Worm (Caenorhabditis elegans) whole organism, L1 larva: ENCODE measurements around the gene mtg-1.

Experiments
- C04F5.9 ChIP-seq: sonication (generic microtip); optimal IDR thresholded peaks from 2 replicates; lab custom pipeline; 2016; ENCODE audit warnings: missing genetic modification characterization, missing compliant biosample characterization
- C16A3.4 ChIP-seq: fragments of 150-350 bp; optimal IDR thresholded peaks from 2 replicates; lab custom pipeline; 2014; ENCODE audit warnings: missing biosample characterization, missing genetic modification characterization
- F16B12.6 ChIP-seq: fragments of 150-350 bp; optimal IDR thresholded peaks from 2 replicates; lab custom pipeline; 2014; ENCODE audit warnings: missing biosample characterization, missing genetic modification characterization
- aly-2 ChIP-seq: fragments of 150-350 bp; optimal IDR thresholded peaks from 2 replicates; lab custom pipeline; 2014; ENCODE audit warnings: missing biosample characterization, missing genetic modification characterization
- ama-1 ChIP-seq: fragments of 150-350 bp; optimal IDR thresholded peaks from 2 replicates; lab custom pipeline; 2014
- blmp-1 ChIP-seq: fragments of 150-350 bp; optimal IDR thresholded peaks from 2 replicates; lab custom pipeline; 2014; ENCODE audit warnings: missing biosample characterization, missing genetic modification characterization
- ceh-63 ChIP-seq: fragments of 200-800 bp; sonication (Bioruptor generic); optimal IDR thresholded peaks from 2 replicates; lab custom pipeline; 2018; ENCODE audit warnings: mild to moderate bottlenecking, missing genetic modification characterization, missing compliant biosample characterization
- ceh-82 ChIP-seq, 3 experiments: fragments of 150-350 bp in 1 of 3; sonication (generic microtip) in 2 of 3; optimal IDR thresholded peaks; 2 replicates each; lab custom pipeline; 2014 to 2017; ENCODE audit warnings: missing biosample characterization in 3 of 3, missing genetic modification characterization in 3 of 3
- dpl-1 ChIP-seq, 3 experiments: fragments of 150-350 bp in 2 of 3; sonication (generic microtip) in 1 of 3; optimal IDR thresholded peaks; 2 replicates each; lab custom pipeline; 2014 to 2017; ENCODE audit warnings: missing biosample characterization in 3 of 3, missing genetic modification characterization in 3 of 3, missing genetic modification reagents in 3 of 3
- efl-1 ChIP-seq, 4 experiments: fragments of 150-350 bp; optimal IDR thresholded peaks in 3 of 4; peaks in 1 of 4; 1 replicate in 1 of 4; 2 replicates in 3 of 4; lab custom pipeline; 2014; ENCODE audit warnings: missing biosample characterization in 2 of 4, missing genetic modification characterization in 2 of 4, missing genetic modification reagents in 2 of 4
- egl-27 ChIP-seq, 2 experiments: fragments of 150-350 bp in 1 of 2; sonication (generic microtip); optimal IDR thresholded peaks; 3 replicates each; lab custom pipeline; 2017 to 2018; ENCODE audit warnings: missing biosample characterization in 2 of 2, missing genetic modification characterization in 2 of 2, missing genetic modification reagents in 2 of 2
- fkh-10 ChIP-seq: sonication (generic microtip); optimal IDR thresholded peaks from 2 replicates; lab custom pipeline; 2017; ENCODE audit warnings: missing biosample characterization, missing genetic modification reagents, missing genetic modification characterization
- fkh-4 ChIP-seq: sonication (generic microtip); optimal IDR thresholded peaks from 2 replicates; lab custom pipeline; 2016; ENCODE audit warnings: missing compliant biosample characterization, missing genetic modification characterization, borderline replicate concordance
- hlh-17 ChIP-seq: fragments of 200-800 bp; sonication (Bioruptor generic); optimal IDR thresholded peaks from 2 replicates; lab custom pipeline; 2018; ENCODE audit warnings: missing genetic modification characterization, mild to moderate bottlenecking, missing compliant biosample characterization, moderate library complexity, borderline replicate concordance
- hpl-2 ChIP-seq: fragments of 150-350 bp; optimal IDR thresholded peaks from 2 replicates; lab custom pipeline; 2014; ENCODE audit warnings: missing biosample characterization, missing genetic modification reagents, missing genetic modification characterization
- isw-1 ChIP-seq: fragments of 200-800 bp; sonication (Bioruptor generic); IDR thresholded peaks from 2 replicates; pipeline ENCODE4 v1.3.6; 2022; ENCODE audit warnings: missing genetic modification characterization, missing compliant biosample characterization
- jun-1 ChIP-seq: fragments of 150-350 bp; optimal IDR thresholded peaks from 2 replicates; lab custom pipeline; 2014; ENCODE audit warnings: missing biosample characterization, missing genetic modification reagents, missing genetic modification characterization
- lin-13 ChIP-seq: fragments of 150-350 bp; optimal IDR thresholded peaks from 2 replicates; lab custom pipeline; 2014; ENCODE audit warnings: missing biosample characterization, missing genetic modification reagents, missing genetic modification characterization
- lin-14 ChIP-seq: fragments of 200-800 bp; sonication (Bioruptor generic); optimal IDR thresholded peaks from 2 replicates; lab custom pipeline; 2018; ENCODE audit warnings: mild to moderate bottlenecking, missing genetic modification characterization, moderate library complexity, missing compliant biosample characterization
- lin-15B ChIP-seq: fragments of 150-350 bp; sonication (generic microtip); optimal IDR thresholded peaks from 3 replicates; lab custom pipeline; 2014; ENCODE audit warnings: missing biosample characterization, missing genetic modification characterization
- lin-35 ChIP-seq, 2 experiments: fragments of 150-350 bp; optimal IDR thresholded peaks; 2 replicates each; lab custom pipeline; 2014; ENCODE audit warnings: missing biosample characterization in 2 of 2, missing genetic modification characterization in 2 of 2, missing genetic modification reagents in 2 of 2
- lin-39 ChIP-seq: fragments of 150-350 bp; optimal IDR thresholded peaks from 2 replicates; lab custom pipeline; 2014; ENCODE audit warnings: missing biosample characterization, missing genetic modification reagents, missing genetic modification characterization
- lir-3 ChIP-seq: sonication (generic microtip); optimal IDR thresholded peaks from 2 replicates; lab custom pipeline; 2016; ENCODE audit warnings: mild to moderate bottlenecking, missing genetic modification characterization, moderate library complexity, missing compliant biosample characterization; ENCODE audit not compliant: poor library complexity
- lsy-2 ChIP-seq, 2 experiments: fragments of 150-350 bp; optimal IDR thresholded peaks; 2 replicates each; lab custom pipeline; 2014; ENCODE audit warnings: missing biosample characterization in 2 of 2, missing genetic modification characterization in 2 of 2
- mef-2 ChIP-seq: fragments of 150-350 bp; optimal IDR thresholded peaks from 2 replicates; lab custom pipeline; 2014; ENCODE audit warnings: missing biosample characterization, missing genetic modification characterization
- mep-1 ChIP-seq: fragments of 150-350 bp; optimal IDR thresholded peaks from 2 replicates; lab custom pipeline; 2014; ENCODE audit warnings: missing biosample characterization, missing genetic modification characterization
- nhr-19 ChIP-seq: fragments of 200-800 bp; sonication (Bioruptor generic); conservative IDR thresholded peaks from 2 replicates; pipeline ENCODE4 v1.3.6; 2022; ENCODE audit warnings: missing genetic modification characterization, missing compliant biosample characterization
- nhr-20 ChIP-seq: sonication (generic microtip); optimal IDR thresholded peaks from 2 replicates; lab custom pipeline; 2016; ENCODE audit warnings: mild to moderate bottlenecking, missing genetic modification characterization, missing compliant biosample characterization
- nhr-237 ChIP-seq: fragments of 150-350 bp; optimal IDR thresholded peaks from 2 replicates; lab custom pipeline; 2014; ENCODE audit warnings: missing biosample characterization, missing genetic modification characterization
- nhr-28 ChIP-seq: fragments of 150-350 bp; optimal IDR thresholded peaks from 2 replicates; lab custom pipeline; 2014; ENCODE audit warnings: missing biosample characterization, missing genetic modification characterization
- nhr-84 ChIP-seq: sonication (generic microtip); optimal IDR thresholded peaks from 2 replicates; lab custom pipeline; 2017; ENCODE audit warnings: missing biosample characterization, missing genetic modification characterization
- nhr-85 ChIP-seq: sonication (generic microtip); peaks from one replicate; lab custom pipeline; 2016; ENCODE audit warnings: missing genetic modification characterization, inconsistent platforms, missing compliant biosample characterization
- nhr-90 ChIP-seq: sonication (generic microtip); optimal IDR thresholded peaks from 2 replicates; lab custom pipeline; 2016; ENCODE audit warnings: mild to moderate bottlenecking, missing genetic modification characterization, missing compliant biosample characterization; ENCODE audit not compliant: poor library complexity
- pag-3 ChIP-seq: sonication (generic microtip); optimal IDR thresholded peaks from 2 replicates; lab custom pipeline; 2017; ENCODE audit warnings: missing genetic modification characterization, mild to moderate bottlenecking, missing compliant biosample characterization, antibody characterized with exemption, borderline replicate concordance; ENCODE audit not compliant: insufficient read depth
- pax-3 ChIP-seq: fragments of 200-800 bp; sonication (Bioruptor generic); optimal IDR thresholded peaks from 2 replicates; lab custom pipeline; 2018; ENCODE audit warnings: mild to moderate bottlenecking, missing genetic modification characterization, moderate library complexity, missing compliant biosample characterization
- skn-1 ChIP-seq: fragments of 150-350 bp; optimal IDR thresholded peaks from 2 replicates; lab custom pipeline; 2014; ENCODE audit warnings: missing biosample characterization, missing genetic modification characterization
- snu-23 ChIP-seq: sonication (generic microtip); optimal IDR thresholded peaks from 2 replicates; lab custom pipeline; 2016; ENCODE audit warnings: missing genetic modification characterization, missing compliant biosample characterization
- swsn-7 ChIP-seq: sonication (generic microtip); optimal IDR thresholded peaks from 2 replicates; lab custom pipeline; 2016; ENCODE audit warnings: missing genetic modification characterization, missing compliant biosample characterization
- unc-130 ChIP-seq: fragments of 150-350 bp; optimal IDR thresholded peaks from 2 replicates; lab custom pipeline; 2017; ENCODE audit warnings: missing biosample characterization, missing genetic modification characterization, inconsistent platforms
- unc-30 ChIP-seq: sonication (generic microtip); optimal IDR thresholded peaks from 2 replicates; lab custom pipeline; 2017; ENCODE audit warnings: missing biosample characterization, missing genetic modification characterization
- unc-62 ChIP-seq: fragments of 150-350 bp; optimal IDR thresholded peaks from 2 replicates; lab custom pipeline; 2014; ENCODE audit warnings: missing biosample characterization, missing genetic modification reagents, missing genetic modification characterization
- unc-98 ChIP-seq: fragments of 200-800 bp; sonication (Bioruptor generic); IDR thresholded peaks from 2 replicates; pipeline ENCODE4 v1.3.6; 2022; ENCODE audit warnings: missing genetic modification characterization, missing compliant biosample characterization
- xbp-1 ChIP-seq: sonication (generic microtip); optimal IDR thresholded peaks from 2 replicates; lab custom pipeline; 2016; ENCODE audit warnings: missing genetic modification characterization, missing compliant biosample characterization
- zip-4 ChIP-seq: fragments of 200-800 bp; sonication (Bioruptor generic); optimal IDR thresholded peaks from 2 replicates; lab custom pipeline; 2018; ENCODE audit warnings: mild to moderate bottlenecking, missing genetic modification characterization, moderate library complexity, missing compliant biosample characterization
- ztf-11 ChIP-seq, 2 experiments: sonication (generic microtip); optimal IDR thresholded peaks; 2 replicates each; lab custom pipeline; 2016 to 2017; ENCODE audit warnings: missing genetic modification characterization in 2 of 2, missing biosample characterization in 1 of 2, missing compliant biosample characterization in 1 of 2
- ztf-4 ChIP-seq: fragments of 150-350 bp; optimal IDR thresholded peaks from 2 replicates; lab custom pipeline; 2014; ENCODE audit warnings: missing biosample characterization, missing genetic modification characterization

mtg-1 gene

ce11 chrIII:1533615-1534014 is at the start of gene mtg-1:
mtg-1 (plus strand) TSS chrIII:1533774.
- TF ChIP-seq ama-1 (lab: Kevin White, UChicago) (no peak), lin-15B (tag; lab: Kevin White, UChicago) (peak; percentile 56), ztf-11 (tag; optimal IDR thresholded peaks at IDR 0.05; lab: Kevin White, UChicago) (no peak), zip-4 (GFP tag; lab: Kevin White, UChicago) (no peak), nhr-85 (tag; lab: Kevin White, UChicago) (peak; percentile 53), nhr-20 (peak; percentile 27), isw-1 (GFP tag; lab: Robert Waterston, UW) (peak; percentile 21), xbp-1 (tag; lab: Kevin White, UChicago) (peak; percentile 4), lsy-2 (tag; optimal IDR thresholded peaks at IDR 0.05; lab: Kevin White, UChicago) (peak; percentile 57 to 69), C16A3.4 (tag; lab: Kevin White, UChicago) (peak; percentile 49), ceh-63 (GFP tag; lab: Kevin White, UChicago) (no peak), nhr-19 (GFP tag; lab: Robert Waterston, UW) (0 out of 2 replicates have a peak, but pooled peaks have one; percentile 19), hlh-17 (no peak), nhr-84 (tag; lab: Kevin White, UChicago) (no peak), unc-30 (tag; lab: Kevin White, UChicago) (no peak), dpl-1 (GFP tag; optimal IDR thresholded peaks at IDR 0.05; lab: Kevin White, UChicago) (peak; percentile 55 to 67 (median 60)), mep-1 (peak; percentile 66), blmp-1 (tag; lab: Kevin White, UChicago) (peak; percentile 7), fkh-10 (GFP tag; lab: Kevin White, UChicago) (peak; percentile 7), C04F5.9 (tag; lab: Kevin White, UChicago) (no peak), lin-13 (GFP tag; lab: Kevin White, UChicago) (peak; percentile 47), unc-62 (GFP tag; lab: Kevin White, UChicago) (no peak), F16B12.6 (tag; lab: Kevin White, UChicago) (peak; percentile 34), unc-98 (GFP tag; lab: Robert Waterston, UW) (0 out of 2 replicates have a peak, but pooled peaks have one; percentile 0), ceh-82 (tag; optimal IDR thresholded peaks at IDR 0.05; lab: Kevin White, UChicago) (peak; percentile 16 to 43 (median 32)), lin-35 (GFP tag; optimal IDR thresholded peaks at IDR 0.05; lab: Kevin White, UChicago) (peak; percentile 36 to 48), unc-130 (peak; percentile 69), swsn-7 (peak; percentile 33), efl-1 (optimal IDR thresholded peaks at IDR 0.05; lab: Kevin White, UChicago) (peak; percentile 62 to 74), efl-1 (GFP tag; optimal IDR thresholded peaks at IDR 0.05 in 1 of 2; lab: Kevin White, UChicago) (peak; percentile 67 to 97), aly-2 (tag; lab: Kevin White, UChicago) (no peak), snu-23 (GFP tag; lab: Kevin White, UChicago) (peak; percentile 58), lir-3 (tag; lab: Kevin White, UChicago) (no peak), lin-39 (tag; lab: Kevin White, UChicago) (peak; percentile 3), skn-1 (tag; lab: Kevin White, UChicago) (no peak), lin-14 (GFP tag; lab: Kevin White, UChicago) (peak; percentile 18), jun-1 (tag; lab: Kevin White, UChicago) (no peak)

ce11 chrIII:1495230-1495629 is 38.3 kb upstream of the mtg-1 start, which contains the start of gene Y82E9BR.19:
Y82E9BR.19 (minus strand) TSS chrIII:1495330.
- TF ChIP-seq pag-3: no peak
- no peak for TF ChIP-seq mef-2 (tag; lab: Kevin White, UChicago)
- no peak for TF ChIP-seq zip-4 (GFP tag; lab: Kevin White, UChicago)
- TF ChIP-seq fkh-10 (GFP tag; lab: Kevin White, UChicago): no peak
- TF ChIP-seq aly-2 (tag; lab: Kevin White, UChicago): no peak
- no peak for TF ChIP-seq nhr-28 (tag; lab: Kevin White, UChicago)
- no peak for TF ChIP-seq lsy-2 (tag; optimal IDR thresholded peaks at IDR 0.05; lab: Kevin White, UChicago)
- no peak for TF ChIP-seq hpl-2 (GFP tag; lab: Kevin White, UChicago)
- no peak for TF ChIP-seq nhr-90 (tag; lab: Kevin White, UChicago)
- TF ChIP-seq unc-98 (GFP tag; lab: Robert Waterston, UW): no peak
- TF ChIP-seq swsn-7: no peak
- TF ChIP-seq egl-27 (tag; optimal IDR thresholded peaks at IDR 0.05; lab: Kevin White, UChicago): no peak
- TF ChIP-seq ama-1 (lab: Kevin White, UChicago): no peak
- no peak for TF ChIP-seq fkh-4 (tag; lab: Kevin White, UChicago)
- no peak for TF ChIP-seq pax-3 (tag; lab: Kevin White, UChicago)
- no peak for TF ChIP-seq ceh-82 (tag; optimal IDR thresholded peaks at IDR 0.05; lab: Kevin White, UChicago)
- no peak for TF ChIP-seq nhr-237
- no peak for TF ChIP-seq ztf-4 (tag; lab: Kevin White, UChicago)
- TF ChIP-seq lir-3 (tag; lab: Kevin White, UChicago): no peak
- no peak for TF ChIP-seq isw-1 (GFP tag; lab: Robert Waterston, UW)
